Fruit fly (Drosophila melanogaster): Measurements from ENCODE around the gene CG14441.

The CG14441 gene

DNA sequence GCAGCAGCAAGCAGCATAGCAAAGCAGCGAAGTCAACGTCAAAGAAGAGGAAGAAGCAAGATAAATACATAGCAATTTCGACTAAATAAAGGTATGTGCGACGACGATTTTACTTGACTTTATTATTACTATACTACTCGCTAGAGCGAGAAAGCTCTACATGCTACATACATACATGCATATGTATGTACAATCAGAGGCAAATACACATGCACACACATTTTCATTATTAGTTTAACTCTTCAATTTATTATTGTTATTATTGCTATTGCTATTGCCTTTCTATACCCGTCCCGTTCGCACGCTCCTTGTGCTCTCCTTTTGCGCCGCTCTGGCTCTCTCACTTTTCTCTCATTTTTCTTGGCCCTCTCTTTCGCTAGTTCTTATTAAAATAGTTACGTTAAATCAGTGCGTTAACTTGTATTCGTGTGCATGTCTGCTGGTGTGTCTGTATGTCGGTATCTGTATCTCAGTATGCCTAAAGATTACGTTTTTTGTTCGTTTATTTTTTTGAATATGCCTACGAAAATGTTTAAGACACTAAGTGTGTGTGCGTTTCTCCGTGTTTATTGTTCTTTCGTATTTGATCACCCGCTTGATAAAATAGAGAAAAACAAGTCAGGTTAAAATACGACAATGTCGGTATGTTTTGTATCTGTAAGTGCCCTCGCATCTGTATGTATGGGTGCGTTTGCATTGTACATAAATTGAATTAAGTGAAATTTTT lies 1.1 kb downstream of the CG14441 start:
- no peak for TF ChIP-seq H2.0 (GFP tag; IDR thresholded peaks at IDR 0.05)
- TF ChIP-seq exex (tag; optimal IDR thresholded peaks at IDR 0.05), result peak; percentile 81
- TF ChIP-seq CG7928 (GFP tag; optimal IDR thresholded peaks at IDR 0.05), result no peak
- no peak for TF ChIP-seq CG4404 (GFP tag; IDR thresholded peaks at IDR 0.05)
- no peak for TF ChIP-seq cato (GFP tag; optimal IDR thresholded peaks at IDR 0.05; ENCODE audit: borderline replicate concordance)
- TF ChIP-seq Hmx (GFP tag; optimal IDR thresholded peaks at IDR 0.05), result no peak
- TF ChIP-seq CG7839 (tag; optimal IDR thresholded peaks at IDR 0.05), result no peak
- no peak for TF ChIP-seq hth (optimal IDR thresholded peaks at IDR 0.05)
- TF ChIP-seq lab (GFP tag; optimal IDR thresholded peaks at IDR 0.05), result peak; percentile 8
- TF ChIP-seq Asciz (GFP tag; optimal IDR thresholded peaks at IDR 0.05), result peak; percentile 38
- no peak for TF ChIP-seq CG13775 (GFP tag; optimal IDR thresholded peaks at IDR 0.05)
- TF ChIP-seq CG34376 (GFP tag; optimal IDR thresholded peaks at IDR 0.05), result peak; percentile 62
- peak; percentile 86 for TF ChIP-seq CG17385 (GFP tag; optimal IDR thresholded peaks at IDR 0.05)
- peak; percentile 3 for TF ChIP-seq CG12155 (GFP tag; optimal IDR thresholded peaks at IDR 0.05)
- no peak for TF ChIP-seq Six4 (GFP tag; optimal IDR thresholded peaks at IDR 0.05)
- TF ChIP-seq corto (GFP tag; optimal IDR thresholded peaks at IDR 0.05), result no peak
- TF ChIP-seq CG10543 (GFP tag; optimal IDR thresholded peaks at IDR 0.05), result peak; percentile 22
- TF ChIP-seq CrebB (tag; optimal IDR thresholded peaks at IDR 0.05), result no peak
- TF ChIP-seq pan (optimal IDR thresholded peaks at IDR 0.05), result no peak
- no peak for TF ChIP-seq pan (GFP tag; optimal IDR thresholded peaks at IDR 0.05 in 1 of 2, IDR thresholded peaks at IDR 0.05 in 1 of 2)
- TF ChIP-seq hb (GFP tag; IDR thresholded peaks at IDR 0.05; ENCODE audit: partially characterized antibody), result no peak
- peak; percentile 45; the same call in 1 of the 3 replicates for TF ChIP-seq CG2199 (GFP tag; IDR thresholded peaks at IDR 0.05)
- peak; percentile 6 for TF ChIP-seq tap (tag; optimal IDR thresholded peaks at IDR 0.05)
- TF ChIP-seq sisA (GFP tag; IDR thresholded peaks at IDR 0.05), result no peak
- peak; percentile 24 for TF ChIP-seq BtbVII (GFP tag; optimal IDR thresholded peaks at IDR 0.05)
- TF ChIP-seq Lhr (GFP tag; optimal IDR thresholded peaks at IDR 0.05), result no peak
- no peak for TF ChIP-seq dati (GFP tag; IDR thresholded peaks at IDR 0.05)
- TF ChIP-seq NC2β (GFP tag; optimal IDR thresholded peaks at IDR 0.05), result no peak
- TF ChIP-seq Sin3A (optimal IDR thresholded peaks at IDR 0.05), result no peak
- TF ChIP-seq cwo (GFP tag; optimal IDR thresholded peaks at IDR 0.05), result peak; percentile 12
- peak; percentile 48 for TF ChIP-seq sd (tag; optimal IDR thresholded peaks at IDR 0.05)
- peak in 1 of 2 experiments; percentile 24 for TF ChIP-seq eve (GFP tag; optimal IDR thresholded peaks at IDR 0.05)
- peak; percentile 32; the same call in 1 of the 2 replicates for TF ChIP-seq chm (GFP tag; IDR thresholded peaks at IDR 0.05)
- TF ChIP-seq CG12769 (tag; optimal IDR thresholded peaks at IDR 0.05), result peak; percentile 20
- TF ChIP-seq CG8924 (tag; optimal IDR thresholded peaks at IDR 0.05), result peak; percentile 71
- TF ChIP-seq PHDP (tag; optimal IDR thresholded peaks at IDR 0.05), result no peak
- no peak for TF ChIP-seq Camta (GFP tag; optimal IDR thresholded peaks at IDR 0.05)
- TF ChIP-seq Fer1 (GFP tag; optimal IDR thresholded peaks at IDR 0.05), result peak; percentile 6
- no peak for TF ChIP-seq CG3726 (GFP tag; IDR thresholded peaks at IDR 0.05)
- TF ChIP-seq pros (GFP tag; optimal IDR thresholded peaks at IDR 0.05), result peak; percentile 53
- peak; percentile 75 for TF ChIP-seq cg (GFP tag; optimal IDR thresholded peaks at IDR 0.05)
- TF ChIP-seq chif (GFP tag; optimal IDR thresholded peaks at IDR 0.05), result no peak
- peak; percentile 90 for TF ChIP-seq Adf1 (GFP tag; IDR thresholded peaks at IDR 0.05)
- TF ChIP-seq grn (GFP tag; optimal IDR thresholded peaks at IDR 0.05), result peak; percentile 81
- TF ChIP-seq Spps (tag; optimal IDR thresholded peaks at IDR 0.05), result no peak
- no peak for TF ChIP-seq inv (GFP tag; IDR thresholded peaks at IDR 0.05; ENCODE audit: partially characterized antibody)
- no peak; the same call in 1 of the 2 replicates for TF ChIP-seq GATAe (GFP tag; conservative IDR thresholded peaks at IDR 0.05)
- peak; percentile 32 for TF ChIP-seq CG9437 (GFP tag; optimal IDR thresholded peaks at IDR 0.05)
- TF ChIP-seq Deaf1 (tag; optimal IDR thresholded peaks at IDR 0.05), result peak; percentile 24
- no peak for TF ChIP-seq CG15696 (tag; optimal IDR thresholded peaks at IDR 0.05)

Data from whole organism, embryonic.